Worm (Caenorhabditis elegans): ENCODE measurements around the gene str-233.

Gene str-233

ce11 chrV:16009564-16009963 is at the start of gene str-233:
str-233 (minus strand) TSS chrV:16009664.
- TF ChIP-seq T26A8.4 (GFP tag; IDR thresholded peaks at IDR 0.05) (no peak), F37D6.2 (tag; optimal IDR thresholded peaks at IDR 0.05) (no peak), php-3 (GFP tag; IDR thresholded peaks at IDR 0.05) (no peak)

- no peak for TF ChIP-seq unc-39 (tag; optimal IDR thresholded peaks at IDR 0.05)
- TF ChIP-seq sdz-12 (GFP tag; optimal IDR thresholded peaks at IDR 0.05), result no peak
- no peak for TF ChIP-seq daf-12 (tag; optimal IDR thresholded peaks at IDR 0.05)
- TF ChIP-seq ztf-11 (tag; optimal IDR thresholded peaks at IDR 0.05), result no peak
- no peak for TF ChIP-seq saeg-2 (GFP tag; IDR thresholded peaks at IDR 0.05)
- no peak for TF ChIP-seq ctbp-1 (GFP tag; IDR thresholded peaks at IDR 0.05)
- no peak for TF ChIP-seq D1046.2 (GFP tag; IDR thresholded peaks at IDR 0.05)
- TF ChIP-seq egl-27 (tag; optimal IDR thresholded peaks at IDR 0.05), result no peak
Observed at ce11 chrV:16058872-16059271, 49.4 kb upstream of the str-233 start, which contains the start of gene F14H3.6. F14H3.6 (minus strand) TSS chrV:16058893.

- no peak for TF ChIP-seq lim-7 (GFP tag; IDR thresholded peaks at IDR 0.05)
- no peak for TF ChIP-seq lsy-2 (tag; optimal IDR thresholded peaks at IDR 0.05)
- no peak for TF ChIP-seq sdz-12 (GFP tag; optimal IDR thresholded peaks at IDR 0.05)
- no peak for TF ChIP-seq nhr-102 (tag; optimal IDR thresholded peaks at IDR 0.05)
Observed at ce11 chrV:16057010-16057463, 47.6 kb upstream of the str-233 start, which contains the start of gene F14H3.5. F14H3.5 (minus strand) TSS chrV:16057060.

- TF ChIP-seq dmd-6 (GFP tag; IDR thresholded peaks at IDR 0.05) (no peak), lir-3 (tag; optimal IDR thresholded peaks at IDR 0.05) (no peak), dpl-1 (GFP tag; optimal IDR thresholded peaks at IDR 0.05) (no peak), dmd-8 (GFP tag; IDR thresholded peaks at IDR 0.05) (no peak), sdz-12 (GFP tag; optimal IDR thresholded peaks at IDR 0.05) (no peak), Y48G9A.11 (GFP tag; IDR thresholded peaks at IDR 0.05) (no peak), daf-19 (GFP tag; conservative IDR thresholded peaks at IDR 0.05) (no peak), mdt-29 (GFP tag; IDR thresholded peaks at IDR 0.05) (no peak), nhr-77 (tag; optimal IDR thresholded peaks at IDR 0.05) (no peak), hlh-11 (tag; optimal IDR thresholded peaks at IDR 0.05) (no peak), Y75B8A.6 (GFP tag; IDR thresholded peaks at IDR 0.05) (no peak), pha-4 (GFP tag; IDR thresholded peaks at IDR 0.05) (no peak), pha-4 (tag; optimal IDR thresholded peaks at IDR 0.05) (no peak), F10B5.3 (tag; optimal IDR thresholded peaks at IDR 0.05) (no peak), pqm-1 (tag; optimal IDR thresholded peaks at IDR 0.05) (no peak), zfp-2 (tag; optimal IDR thresholded peaks at IDR 0.05) (no peak)
Observed at ce11 chrV:16055031-16055430, 45.6 kb upstream of the str-233 start, which contains the start of gene F14H3.4. F14H3.4 (minus strand) TSS chrV:16055072.

- TF ChIP-seq aha-1 (tag) (peak; percentile 52), unc-62 (GFP tag; optimal IDR thresholded peaks at IDR 0.05 in 1 of 2) (no peak), unc-62 (tag; optimal IDR thresholded peaks at IDR 0.05) (no peak)
Observed at ce11 chrV:16053373-16053772, 43.9 kb upstream of the str-233 start, which contains the start of gene F14H3.3. F14H3.3 (minus strand) TSS chrV:16053473.

- TF ChIP-seq spr-3 (GFP tag; optimal IDR thresholded peaks at IDR 0.05) (no peak), hif-1 (tag; optimal IDR thresholded peaks at IDR 0.05) (no peak), tra-1 (GFP tag; IDR thresholded peaks at IDR 0.05) (no peak), ceh-44 (GFP tag; IDR thresholded peaks at IDR 0.05) (no peak), lin-13 (GFP tag; optimal IDR thresholded peaks at IDR 0.05) (no peak), saeg-2 (GFP tag; IDR thresholded peaks at IDR 0.05) (no peak), snpc-4 (tag; optimal IDR thresholded peaks at IDR 0.05) (no peak), vab-7 (GFP tag; IDR thresholded peaks at IDR 0.05) (no peak), madf-9 (GFP tag; conservative IDR thresholded peaks at IDR 0.05) (no peak), F26F4.8 (GFP tag; conservative IDR thresholded peaks at IDR 0.05) (no peak), daf-8 (GFP tag; IDR thresholded peaks at IDR 0.05) (no peak), php-3 (GFP tag; IDR thresholded peaks at IDR 0.05) (no peak), Y75B8A.6 (GFP tag; IDR thresholded peaks at IDR 0.05) (no peak), lin-15B (tag; optimal IDR thresholded peaks at IDR 0.05) (no peak), nhr-11 (tag; optimal IDR thresholded peaks at IDR 0.05) (no peak), dve-1 (tag; optimal IDR thresholded peaks at IDR 0.05; ENCODE audit: insufficient read depth) (no peak)
Observed at ce11 chrV:16049177-16049576, 39.7 kb upstream of the str-233 start, which contains the start of gene best-12. best-12 (plus strand) TSS chrV:16049477.

Measured in whole organism, L4 larva.